Worm (Caenorhabditis elegans) whole organism, L1 larva: ENCODE data around the gene sqv-6.
A peak's percentile ranks its signal among the peaks of the same experiment; 100 is the strongest.

Experiments used
- C04F5.9 ChIP-seq: sonication (generic microtip); optimal IDR thresholded peaks from 2 replicates; lab custom pipeline; 2016; ENCODE audit warnings: missing genetic modification characterization, missing compliant biosample characterization
- C16A3.4 ChIP-seq: fragments of 150-350 bp; optimal IDR thresholded peaks from 2 replicates; lab custom pipeline; 2014; ENCODE audit warnings: missing biosample characterization, missing genetic modification characterization
- Y116A8C.19 ChIP-seq: sonication (generic microtip); optimal IDR thresholded peaks from 2 replicates; lab custom pipeline; 2016; ENCODE audit warnings: missing compliant biosample characterization, missing genetic modification characterization, borderline replicate concordance
- aly-2 ChIP-seq: fragments of 150-350 bp; optimal IDR thresholded peaks from 2 replicates; lab custom pipeline; 2014; ENCODE audit warnings: missing biosample characterization, missing genetic modification characterization
- ama-1 ChIP-seq: fragments of 150-350 bp; optimal IDR thresholded peaks from 2 replicates; lab custom pipeline; 2014
- blmp-1 ChIP-seq: fragments of 150-350 bp; optimal IDR thresholded peaks from 2 replicates; lab custom pipeline; 2014; ENCODE audit warnings: missing biosample characterization, missing genetic modification characterization
- ceh-8 ChIP-seq: fragments of 200-800 bp; sonication (Bioruptor generic); optimal IDR thresholded peaks from 2 replicates; lab custom pipeline; 2018; ENCODE audit warnings: mild to moderate bottlenecking, missing genetic modification characterization, moderate library complexity, missing compliant biosample characterization
- ceh-90 ChIP-seq: sonication (generic microtip); optimal IDR thresholded peaks from 2 replicates; lab custom pipeline; 2016; ENCODE audit warnings: missing genetic modification characterization, missing compliant biosample characterization
- dsc-1 ChIP-seq: sonication (generic microtip); optimal IDR thresholded peaks from 2 replicates; lab custom pipeline; 2016; ENCODE audit warnings: mild to moderate bottlenecking, missing genetic modification characterization, missing compliant biosample characterization
- egl-27 ChIP-seq, 2 experiments: fragments of 150-350 bp in 1 of 2; sonication (generic microtip); optimal IDR thresholded peaks; 3 replicates each; lab custom pipeline; 2017 to 2018; ENCODE audit warnings: missing biosample characterization in 2 of 2, missing genetic modification characterization in 2 of 2, missing genetic modification reagents in 2 of 2
- elt-2 ChIP-seq: sonication (generic microtip); optimal IDR thresholded peaks from 2 replicates; lab custom pipeline; 2016; ENCODE audit warnings: missing genetic modification characterization, mild to moderate bottlenecking, inconsistent platforms, missing compliant biosample characterization, missing genetic modification reagents
- elt-3 ChIP-seq, 6 experiments: fragments of 150-350 bp in 1 of 6; sonication (generic microtip); optimal IDR thresholded peaks; 2 replicates each; lab custom pipeline; 2017 to 2018; ENCODE audit warnings: missing biosample characterization in 6 of 6, missing genetic modification characterization in 6 of 6, inconsistent platforms in 1 of 6
- fkh-10 ChIP-seq: sonication (generic microtip); optimal IDR thresholded peaks from 2 replicates; lab custom pipeline; 2017; ENCODE audit warnings: missing biosample characterization, missing genetic modification reagents, missing genetic modification characterization
- fkh-4 ChIP-seq: sonication (generic microtip); optimal IDR thresholded peaks from 2 replicates; lab custom pipeline; 2016; ENCODE audit warnings: missing compliant biosample characterization, missing genetic modification characterization, borderline replicate concordance
- fkh-8 ChIP-seq: sonication (generic microtip); optimal IDR thresholded peaks from 2 replicates; lab custom pipeline; 2016; ENCODE audit warnings: mild to moderate bottlenecking, missing genetic modification characterization, missing compliant biosample characterization
- fos-1 ChIP-seq: fragments of 150-350 bp; optimal IDR thresholded peaks from 2 replicates; lab custom pipeline; 2014; ENCODE audit warnings: missing biosample characterization, missing genetic modification characterization
- grh-1 ChIP-seq: fragments of 200-800 bp; sonication (Bioruptor generic); IDR thresholded peaks from 2 replicates; pipeline ENCODE4 v1.3.6; 2022; ENCODE audit warnings: missing genetic modification reagents, missing genetic modification characterization, missing compliant biosample characterization
- hlh-17 ChIP-seq: fragments of 200-800 bp; sonication (Bioruptor generic); optimal IDR thresholded peaks from 2 replicates; lab custom pipeline; 2018; ENCODE audit warnings: missing genetic modification characterization, mild to moderate bottlenecking, missing compliant biosample characterization, moderate library complexity, borderline replicate concordance
- hpl-2 ChIP-seq: fragments of 150-350 bp; optimal IDR thresholded peaks from 2 replicates; lab custom pipeline; 2014; ENCODE audit warnings: missing biosample characterization, missing genetic modification reagents, missing genetic modification characterization
- jun-1 ChIP-seq: fragments of 150-350 bp; optimal IDR thresholded peaks from 2 replicates; lab custom pipeline; 2014; ENCODE audit warnings: missing biosample characterization, missing genetic modification reagents, missing genetic modification characterization
- lin-13 ChIP-seq: fragments of 150-350 bp; optimal IDR thresholded peaks from 2 replicates; lab custom pipeline; 2014; ENCODE audit warnings: missing biosample characterization, missing genetic modification reagents, missing genetic modification characterization
- lin-14 ChIP-seq: fragments of 200-800 bp; sonication (Bioruptor generic); optimal IDR thresholded peaks from 2 replicates; lab custom pipeline; 2018; ENCODE audit warnings: mild to moderate bottlenecking, missing genetic modification characterization, moderate library complexity, missing compliant biosample characterization
- lin-15B ChIP-seq: fragments of 150-350 bp; sonication (generic microtip); optimal IDR thresholded peaks from 3 replicates; lab custom pipeline; 2014; ENCODE audit warnings: missing biosample characterization, missing genetic modification characterization
- lin-39 ChIP-seq: fragments of 150-350 bp; optimal IDR thresholded peaks from 2 replicates; lab custom pipeline; 2014; ENCODE audit warnings: missing biosample characterization, missing genetic modification reagents, missing genetic modification characterization
- lsy-2 ChIP-seq, 2 experiments: fragments of 150-350 bp; optimal IDR thresholded peaks; 2 replicates each; lab custom pipeline; 2014; ENCODE audit warnings: missing biosample characterization in 2 of 2, missing genetic modification characterization in 2 of 2
- mdl-1 ChIP-seq, 2 experiments: fragments of 150-350 bp; optimal IDR thresholded peaks; 2 replicates each; lab custom pipeline; 2014 to 2017; ENCODE audit warnings: missing biosample characterization in 2 of 2, missing genetic modification characterization in 2 of 2, inconsistent platforms in 1 of 2
- mef-2 ChIP-seq: fragments of 150-350 bp; optimal IDR thresholded peaks from 2 replicates; lab custom pipeline; 2014; ENCODE audit warnings: missing biosample characterization, missing genetic modification characterization
- mep-1 ChIP-seq: fragments of 150-350 bp; optimal IDR thresholded peaks from 2 replicates; lab custom pipeline; 2014; ENCODE audit warnings: missing biosample characterization, missing genetic modification characterization
- nhr-12 ChIP-seq: sonication (generic microtip); optimal IDR thresholded peaks from 2 replicates; lab custom pipeline; 2017; ENCODE audit warnings: missing biosample characterization, missing genetic modification characterization
- nhr-19 ChIP-seq: fragments of 200-800 bp; sonication (Bioruptor generic); conservative IDR thresholded peaks from 2 replicates; pipeline ENCODE4 v1.3.6; 2022; ENCODE audit warnings: missing genetic modification characterization, missing compliant biosample characterization
- nhr-237 ChIP-seq: fragments of 150-350 bp; optimal IDR thresholded peaks from 2 replicates; lab custom pipeline; 2014; ENCODE audit warnings: missing biosample characterization, missing genetic modification characterization
- nhr-47 ChIP-seq: sonication (generic microtip); optimal IDR thresholded peaks from 2 replicates; lab custom pipeline; 2016; ENCODE audit warnings: mild to moderate bottlenecking, missing genetic modification characterization, moderate library complexity, missing compliant biosample characterization
- nhr-71 ChIP-seq: sonication (generic microtip); optimal IDR thresholded peaks from 2 replicates; lab custom pipeline; 2016; ENCODE audit warnings: mild to moderate bottlenecking, missing genetic modification characterization, moderate library complexity, missing compliant biosample characterization
- nhr-76 ChIP-seq: sonication (generic microtip); optimal IDR thresholded peaks from 2 replicates; lab custom pipeline; 2017; ENCODE audit warnings: missing biosample characterization, missing genetic modification characterization
- nhr-84 ChIP-seq: sonication (generic microtip); optimal IDR thresholded peaks from 2 replicates; lab custom pipeline; 2017; ENCODE audit warnings: missing biosample characterization, missing genetic modification characterization
- nhr-85 ChIP-seq: sonication (generic microtip); peaks from one replicate; lab custom pipeline; 2016; ENCODE audit warnings: missing genetic modification characterization, inconsistent platforms, missing compliant biosample characterization
- pag-3 ChIP-seq: sonication (generic microtip); optimal IDR thresholded peaks from 2 replicates; lab custom pipeline; 2017; ENCODE audit warnings: missing genetic modification characterization, mild to moderate bottlenecking, missing compliant biosample characterization, antibody characterized with exemption, borderline replicate concordance; ENCODE audit not compliant: insufficient read depth
- pax-3 ChIP-seq: fragments of 200-800 bp; sonication (Bioruptor generic); optimal IDR thresholded peaks from 2 replicates; lab custom pipeline; 2018; ENCODE audit warnings: mild to moderate bottlenecking, missing genetic modification characterization, moderate library complexity, missing compliant biosample characterization
- pqm-1 ChIP-seq: sonication (generic microtip); optimal IDR thresholded peaks from 3 replicates; lab custom pipeline; 2017; ENCODE audit warnings: missing biosample characterization, missing genetic modification characterization
- rnt-1 ChIP-seq: sonication (generic microtip); optimal IDR thresholded peaks from 2 replicates; lab custom pipeline; 2016; ENCODE audit warnings: mild to moderate bottlenecking, missing genetic modification characterization, moderate library complexity, missing compliant biosample characterization
- skn-1 ChIP-seq: fragments of 150-350 bp; optimal IDR thresholded peaks from 2 replicates; lab custom pipeline; 2014; ENCODE audit warnings: missing biosample characterization, missing genetic modification characterization
- sptf-1 ChIP-seq: fragments of 150-350 bp; optimal IDR thresholded peaks from 2 replicates; lab custom pipeline; 2014; ENCODE audit warnings: missing biosample characterization, missing genetic modification characterization
- sup-37 ChIP-seq: fragments of 200-800 bp; sonication (Bioruptor generic); optimal IDR thresholded peaks from 2 replicates; lab custom pipeline; 2018; ENCODE audit warnings: mild to moderate bottlenecking, missing genetic modification characterization, missing compliant biosample characterization
- swsn-7 ChIP-seq: sonication (generic microtip); optimal IDR thresholded peaks from 2 replicates; lab custom pipeline; 2016; ENCODE audit warnings: missing genetic modification characterization, missing compliant biosample characterization
- tbx-2 ChIP-seq: sonication (generic microtip); optimal IDR thresholded peaks from 2 replicates; lab custom pipeline; 2016; ENCODE audit warnings: missing genetic modification characterization, missing compliant biosample characterization
- tlp-1 ChIP-seq: fragments of 150-350 bp; optimal IDR thresholded peaks from 2 replicates; lab custom pipeline; 2014; ENCODE audit warnings: missing biosample characterization, missing genetic modification characterization
- unc-30 ChIP-seq: sonication (generic microtip); optimal IDR thresholded peaks from 2 replicates; lab custom pipeline; 2017; ENCODE audit warnings: missing biosample characterization, missing genetic modification characterization
- unc-86 ChIP-seq: sonication (generic microtip); optimal IDR thresholded peaks from 2 replicates; lab custom pipeline; 2016; ENCODE audit warnings: missing genetic modification characterization, missing compliant biosample characterization
- vab-15 ChIP-seq: sonication (generic microtip); optimal IDR thresholded peaks from 2 replicates; lab custom pipeline; 2017; ENCODE audit warnings: missing genotype, mild to moderate bottlenecking, missing genetic modification characterization, missing compliant biosample characterization
- zag-1 ChIP-seq: fragments of 150-350 bp; optimal IDR thresholded peaks from 2 replicates; lab custom pipeline; 2014; ENCODE audit warnings: missing biosample characterization, missing genetic modification characterization
- ztf-11 ChIP-seq, 2 experiments: sonication (generic microtip); optimal IDR thresholded peaks; 2 replicates each; lab custom pipeline; 2016 to 2017; ENCODE audit warnings: missing genetic modification characterization in 2 of 2, missing biosample characterization in 1 of 2, missing compliant biosample characterization in 1 of 2
- ztf-4 ChIP-seq: fragments of 150-350 bp; optimal IDR thresholded peaks from 2 replicates; lab custom pipeline; 2014; ENCODE audit warnings: missing biosample characterization, missing genetic modification characterization

Gene sqv-6

ce11 chrV:975184-975583 lies 10.6 kb upstream of the sqv-6 start (continued):
- TF ChIP-seq fkh-10 (GFP tag; lab: Kevin White, UChicago) (peak; percentile 2), nhr-84 (no peak), C16A3.4 (tag; lab: Kevin White, UChicago) (no peak), lin-13 (no peak), blmp-1 (peak; percentile 17), dsc-1 (tag; lab: Kevin White, UChicago) (peak; percentile 55), rnt-1 (tag; lab: Kevin White, UChicago) (peak; percentile 27), zag-1 (tag; lab: Kevin White, UChicago) (no peak), skn-1 (tag; lab: Kevin White, UChicago) (peak; percentile 38), pag-3 (tag; lab: Kevin White, UChicago) (no peak), lin-14 (peak; percentile 98), nhr-71 (tag; lab: Kevin White, UChicago) (peak; percentile 64), nhr-47 (tag; lab: Kevin White, UChicago) (peak; percentile 62), aly-2 (tag; lab: Kevin White, UChicago) (no peak), hlh-17 (no peak), lin-39 (tag; lab: Kevin White, UChicago) (no peak), nhr-19 (peak; percentile 12), Y116A8C.19 (tag; lab: Kevin White, UChicago) (no peak), ztf-11 (tag; optimal IDR thresholded peaks at IDR 0.05; lab: Kevin White, UChicago) (peak in 1 of 2 experiments; percentile 61), lsy-2 (tag; optimal IDR thresholded peaks at IDR 0.05; lab: Kevin White, UChicago) (peak; percentile 39), sptf-1 (tag; lab: Kevin White, UChicago) (no peak), jun-1 (peak; percentile 33), fos-1 (tag; lab: Kevin White, UChicago) (no peak), fkh-4 (no peak), nhr-237 (tag; lab: Kevin White, UChicago) (no peak), mef-2 (tag; lab: Kevin White, UChicago) (no peak), fkh-8 (tag; lab: Kevin White, UChicago) (peak; percentile 42), unc-86 (tag; lab: Kevin White, UChicago) (peak; percentile 53), hpl-2 (GFP tag; lab: Kevin White, UChicago) (no peak), tlp-1 (tag; lab: Kevin White, UChicago) (no peak), C04F5.9 (tag; lab: Kevin White, UChicago) (no peak), lin-15B (tag; lab: Kevin White, UChicago) (no peak), ceh-8 (GFP tag; lab: Kevin White, UChicago) (no peak), ztf-4 (peak; percentile 15), tbx-2 (tag; lab: Kevin White, UChicago) (peak; percentile 43), vab-15 (tag; lab: Kevin White, UChicago) (no peak), sup-37 (no peak), grh-1 (GFP tag; lab: Robert Waterston, UW) (0 out of 2 replicates have a peak, but pooled peaks have one; percentile 19), nhr-85 (tag; lab: Kevin White, UChicago) (no peak)

- no peak for TF ChIP-seq rnt-1 (tag; lab: Kevin White, UChicago)
- no peak for TF ChIP-seq egl-27 (tag; optimal IDR thresholded peaks at IDR 0.05; lab: Kevin White, UChicago)
Observed at ce11 chrV:969005-969562, 4.5 kb upstream of the sqv-6 start.

ce11 chrV:966164-966563 lies 1.6 kb upstream of the sqv-6 start:
- TF ChIP-seq swsn-7 (tag; lab: Kevin White, UChicago) (no peak), nhr-76 (tag; lab: Kevin White, UChicago) (no peak), elt-3 (tag; optimal IDR thresholded peaks at IDR 0.05; lab: Kevin White, UChicago) (no peak), ama-1 (lab: Kevin White, UChicago) (no peak), unc-30 (tag; lab: Kevin White, UChicago) (no peak), fkh-4 (no peak), mdl-1 (tag; optimal IDR thresholded peaks at IDR 0.05; lab: Kevin White, UChicago) (no peak), lin-13 (no peak), ztf-11 (tag; optimal IDR thresholded peaks at IDR 0.05; lab: Kevin White, UChicago) (no peak), nhr-85 (tag; lab: Kevin White, UChicago) (no peak), zag-1 (tag; lab: Kevin White, UChicago) (no peak), pax-3 (tag; lab: Kevin White, UChicago) (no peak), pqm-1 (no peak), mep-1 (tag; lab: Kevin White, UChicago) (no peak), nhr-12 (tag; lab: Kevin White, UChicago) (no peak), elt-2 (tag; lab: Kevin White, UChicago) (no peak), ceh-90 (tag; lab: Kevin White, UChicago) (no peak)
